Worm (Caenorhabditis elegans) whole organism, L1 larva: ENCODE measurements around the gene M01F1.8.

ENCODE experiments used
- blmp-1 ChIP-seq: fragments of 150-350 bp; optimal IDR thresholded peaks from 2 replicates; lab custom pipeline; 2014; ENCODE audit warnings: missing biosample characterization, missing genetic modification characterization
- ceh-82 ChIP-seq, 3 experiments: fragments of 150-350 bp in 1 of 3; sonication (generic microtip) in 2 of 3; optimal IDR thresholded peaks; 2 replicates each; lab custom pipeline; 2014 to 2017; ENCODE audit warnings: missing biosample characterization in 3 of 3, missing genetic modification characterization in 3 of 3
- ceh-90 ChIP-seq: sonication (generic microtip); optimal IDR thresholded peaks from 2 replicates; lab custom pipeline; 2016; ENCODE audit warnings: missing genetic modification characterization, missing compliant biosample characterization
- fos-1 ChIP-seq: fragments of 150-350 bp; optimal IDR thresholded peaks from 2 replicates; lab custom pipeline; 2014; ENCODE audit warnings: missing biosample characterization, missing genetic modification characterization
- hlh-4 ChIP-seq: sonication (generic microtip); optimal IDR thresholded peaks from 2 replicates; lab custom pipeline; 2016; ENCODE audit warnings: mild to moderate bottlenecking, missing genetic modification characterization, missing compliant biosample characterization
- nhr-237 ChIP-seq: fragments of 150-350 bp; optimal IDR thresholded peaks from 2 replicates; lab custom pipeline; 2014; ENCODE audit warnings: missing biosample characterization, missing genetic modification characterization
- skn-1 ChIP-seq: fragments of 150-350 bp; optimal IDR thresholded peaks from 2 replicates; lab custom pipeline; 2014; ENCODE audit warnings: missing biosample characterization, missing genetic modification characterization
- snpc-4 ChIP-seq: fragments of 150-350 bp; optimal IDR thresholded peaks from 2 replicates; lab custom pipeline; 2014; ENCODE audit warnings: missing biosample characterization, missing genetic modification characterization
- unc-62 ChIP-seq: fragments of 150-350 bp; optimal IDR thresholded peaks from 2 replicates; lab custom pipeline; 2014; ENCODE audit warnings: missing biosample characterization, missing genetic modification reagents, missing genetic modification characterization
- ztf-11 ChIP-seq, 2 experiments: sonication (generic microtip); optimal IDR thresholded peaks; 2 replicates each; lab custom pipeline; 2016 to 2017; ENCODE audit warnings: missing genetic modification characterization in 2 of 2, missing biosample characterization in 1 of 2, missing compliant biosample characterization in 1 of 2

ce11 chrIII:3520417-3520816 is 18.1 kb upstream of the M01F1.8 start:
- TF ChIP-seq ztf-11 (tag; optimal IDR thresholded peaks at IDR 0.05; lab: Kevin White, UChicago) (no peak), skn-1 (tag; lab: Kevin White, UChicago) (no peak), ceh-90 (tag; lab: Kevin White, UChicago) (no peak), snpc-4 (tag; lab: Kevin White, UChicago) (no peak), blmp-1 (tag; lab: Kevin White, UChicago) (peak; percentile 71), ceh-82 (tag; optimal IDR thresholded peaks at IDR 0.05; lab: Kevin White, UChicago) (no peak), hlh-4 (no peak), unc-62 (GFP tag; lab: Kevin White, UChicago) (no peak), nhr-237 (tag; lab: Kevin White, UChicago) (no peak), fos-1 (tag; lab: Kevin White, UChicago) (no peak)
